Fruit fly (Drosophila melanogaster): Measurements from ENCODE around the gene scpr-B.

The scpr-B gene

dm6 chr3R:11209801-11210402 is 30.9 kb downstream of the scpr-B start, which contains the start of the genes SdhC and Tctp (continued):
- TF ChIP-seq Ets96B (tag; optimal IDR thresholded peaks at IDR 0.05) (no peak), topi (GFP tag; optimal IDR thresholded peaks at IDR 0.05) (peak; percentile 49), CG6276 (GFP tag; optimal IDR thresholded peaks at IDR 0.05) (no peak), Sox15 (GFP tag; optimal IDR thresholded peaks at IDR 0.05) (no peak), dac (GFP tag; optimal IDR thresholded peaks at IDR 0.05) (no peak), CG32006 (GFP tag; optimal IDR thresholded peaks at IDR 0.05) (no peak), CG10669 (GFP tag; optimal IDR thresholded peaks at IDR 0.05) (peak; percentile 0), CG10631 (GFP tag; optimal IDR thresholded peaks at IDR 0.05) (peak; percentile 62), svp (GFP tag) (peak; percentile 74), dsx (GFP tag; optimal IDR thresholded peaks at IDR 0.05; ENCODE audit: poor library complexity, severe bottlenecking) (peak; percentile 10), Eip93F (GFP tag; optimal IDR thresholded peaks at IDR 0.05) (no peak), vri (GFP tag; optimal IDR thresholded peaks at IDR 0.05) (peak; percentile 45), CG16779 (tag; optimal IDR thresholded peaks at IDR 0.05) (no peak), CG8319 (GFP tag; optimal IDR thresholded peaks at IDR 0.05) (no peak), CG11762 (GFP tag; optimal IDR thresholded peaks at IDR 0.05; ENCODE audit: insufficient read depth) (no peak), fkh (GFP tag; optimal IDR thresholded peaks at IDR 0.05) (peak; percentile 83), CG6792 (GFP tag; optimal IDR thresholded peaks at IDR 0.05) (peak; percentile 30), Met (GFP tag; optimal IDR thresholded peaks at IDR 0.05) (peak; percentile 64), acj6 (GFP tag; optimal IDR thresholded peaks at IDR 0.05) (peak; percentile 24), Eip78C (GFP tag) (peak; percentile 85), Blimp-1 (GFP tag; optimal IDR thresholded peaks at IDR 0.05) (no peak)

dm6 chr3R:11208766-11209331 is 31.9 kb downstream of the scpr-B start:
- TF ChIP-seq achi (GFP tag; optimal IDR thresholded peaks at IDR 0.05) (no peak), net (GFP tag; optimal IDR thresholded peaks at IDR 0.05) (no peak), topi (GFP tag; optimal IDR thresholded peaks at IDR 0.05) (peak; percentile 23), Eip75B (GFP tag; optimal IDR thresholded peaks at IDR 0.05) (no peak), CG9139 (GFP tag; optimal IDR thresholded peaks at IDR 0.05) (peak; percentile 77), ss (GFP tag; optimal IDR thresholded peaks at IDR 0.05) (peak in 1 of 2 experiments; percentile 58), Blimp-1 (GFP tag; optimal IDR thresholded peaks at IDR 0.05) (no peak), salr (GFP tag; optimal IDR thresholded peaks at IDR 0.05) (no peak), spab (GFP tag; optimal IDR thresholded peaks at IDR 0.05) (no peak), vri (GFP tag; optimal IDR thresholded peaks at IDR 0.05) (peak; percentile 71), Eip78C (GFP tag) (peak; percentile 93), fkh (GFP tag; optimal IDR thresholded peaks at IDR 0.05) (peak; percentile 23), svp (GFP tag) (no peak), Gug (GFP tag; IDR thresholded peaks at IDR 0.05) (no peak), CG1621 (tag; optimal IDR thresholded peaks at IDR 0.05) (no peak), dac (GFP tag; optimal IDR thresholded peaks at IDR 0.05) (no peak)

dm6 chr3R:11200885-11201421 is 39.8 kb downstream of the scpr-B start:
- TF ChIP-seq svp (GFP tag) (peak; percentile 89), esn (GFP tag; optimal IDR thresholded peaks at IDR 0.05) (peak; percentile 77), Eip93F (GFP tag; optimal IDR thresholded peaks at IDR 0.05) (peak; percentile 74), Ets21C (GFP tag; optimal IDR thresholded peaks at IDR 0.05) (no peak), fkh (GFP tag; optimal IDR thresholded peaks at IDR 0.05) (peak; percentile 53), CG6808 (GFP tag; optimal IDR thresholded peaks at IDR 0.05) (peak; percentile 14), CG8319 (GFP tag; optimal IDR thresholded peaks at IDR 0.05) (no peak), CG11294 (GFP tag; IDR thresholded peaks at IDR 0.05) (no peak), CG10669 (GFP tag; optimal IDR thresholded peaks at IDR 0.05) (peak; percentile 28), CG6792 (GFP tag; optimal IDR thresholded peaks at IDR 0.05) (peak; percentile 47), CG34406 (GFP tag; optimal IDR thresholded peaks at IDR 0.05) (peak; percentile 66), eg (GFP tag; IDR thresholded peaks at IDR 0.05) (peak; percentile 61), Blimp-1 (GFP tag; optimal IDR thresholded peaks at IDR 0.05) (no peak), Met (GFP tag; optimal IDR thresholded peaks at IDR 0.05) (peak; percentile 68), CG9139 (GFP tag; optimal IDR thresholded peaks at IDR 0.05) (no peak), OdsH (GFP tag; optimal IDR thresholded peaks at IDR 0.05) (peak; percentile 74), net (GFP tag; optimal IDR thresholded peaks at IDR 0.05) (peak; percentile 68), CG10631 (GFP tag; optimal IDR thresholded peaks at IDR 0.05) (peak; percentile 62), Eip78C (GFP tag) (peak; percentile 79), Lpt (GFP tag; optimal IDR thresholded peaks at IDR 0.05) (no peak), Gug (GFP tag; IDR thresholded peaks at IDR 0.05) (0 out of 2 replicates have a peak, but pooled peaks have one; percentile 34), dsx (GFP tag; optimal IDR thresholded peaks at IDR 0.05; ENCODE audit: poor library complexity, severe bottlenecking) (peak; percentile 50), CG3919 (GFP tag; optimal IDR thresholded peaks at IDR 0.05) (peak; percentile 58), pdm3 (GFP tag; optimal IDR thresholded peaks at IDR 0.05) (peak; percentile 70), dac (GFP tag; optimal IDR thresholded peaks at IDR 0.05) (no peak), salr (GFP tag; optimal IDR thresholded peaks at IDR 0.05) (peak in 1 of 2 experiments; percentile 41), CG3032 (tag; optimal IDR thresholded peaks at IDR 0.05) (peak; percentile 37), Eip75B (GFP tag; optimal IDR thresholded peaks at IDR 0.05) (peak; percentile 48), CG11902 (GFP tag; optimal IDR thresholded peaks at IDR 0.05) (peak; percentile 42), Sox15 (GFP tag; optimal IDR thresholded peaks at IDR 0.05) (peak; percentile 50)

Data from whole organism, prepupa.